Worm (Caenorhabditis elegans) whole organism, L1 larva: Measurements from ENCODE around the gene F36G9.3.
"Not testable (repeated sequence)": the region's sequence is repeated elsewhere in the genome, so short reads cannot be mapped to it uniquely, and the experiment has no call there.

Source experiments
- lsy-2 ChIP-seq, 2 experiments: fragments of 150-350 bp; optimal IDR thresholded peaks; 2 replicates each; lab custom pipeline; 2014; ENCODE audit warnings: missing biosample characterization in 2 of 2, missing genetic modification characterization in 2 of 2
- nhr-90 ChIP-seq: sonication (generic microtip); optimal IDR thresholded peaks from 2 replicates; lab custom pipeline; 2016; ENCODE audit warnings: mild to moderate bottlenecking, missing genetic modification characterization, missing compliant biosample characterization; ENCODE audit not compliant: poor library complexity
- tlp-1 ChIP-seq: fragments of 150-350 bp; optimal IDR thresholded peaks from 2 replicates; lab custom pipeline; 2014; ENCODE audit warnings: missing biosample characterization, missing genetic modification characterization
- unc-30 ChIP-seq: sonication (generic microtip); optimal IDR thresholded peaks from 2 replicates; lab custom pipeline; 2017; ENCODE audit warnings: missing biosample characterization, missing genetic modification characterization

- TF ChIP-seq lsy-2 (tag; optimal IDR thresholded peaks at IDR 0.05; lab: Kevin White, UChicago); unc-30; tlp-1 (tag; lab: Kevin White, UChicago); nhr-90 (tag; lab: Kevin White, UChicago): not testable (repeated sequence)
Observed at ce11 chrV:15991850-15992249, 34.7 kb downstream of the F36G9.3 start, which contains the start of gene C06C6.7.
